Worm (Caenorhabditis elegans) whole organism, late embryonic: ENCODE measurements around the gene nog-1.
A peak's percentile ranks its signal among the peaks of the same experiment; 100 is the strongest.

Experiments used
- C08G9.2 ChIP-seq: sonication (generic microtip); optimal IDR thresholded peaks from 2 replicates; lab custom pipeline; 2016; ENCODE audit warnings: mild to moderate bottlenecking, missing genetic modification characterization, moderate library complexity, missing compliant biosample characterization
- C38D4.7 ChIP-seq: fragments of 200-800 bp; sonication (Bioruptor generic); optimal IDR thresholded peaks from 2 replicates; lab custom pipeline; 2018; ENCODE audit warnings: mild to moderate bottlenecking, missing genetic modification characterization, moderate library complexity, missing compliant biosample characterization
- F13H6.1 ChIP-seq: sonication (generic microtip); optimal IDR thresholded peaks from 2 replicates; lab custom pipeline; 2016; ENCODE audit warnings: missing genetic modification characterization, missing compliant biosample characterization
- K02D7.2 ChIP-seq: sonication (generic microtip); optimal IDR thresholded peaks from 2 replicates; lab custom pipeline; 2017; ENCODE audit warnings: mild to moderate bottlenecking, missing genetic modification characterization, missing compliant biosample characterization
- K09A11.1 ChIP-seq: sonication (generic microtip); optimal IDR thresholded peaks from 2 replicates; lab custom pipeline; 2017; ENCODE audit warnings: antibody characterized with exemption, mild to moderate bottlenecking, missing genetic modification characterization, missing compliant biosample characterization; ENCODE audit not compliant: insufficient read depth
- Y22D7AL.16 ChIP-seq: sonication (generic microtip); optimal IDR thresholded peaks from 2 replicates; lab custom pipeline; 2016; ENCODE audit warnings: missing genetic modification characterization, missing compliant biosample characterization
- ahr-1 ChIP-seq: sonication (generic microtip); optimal IDR thresholded peaks from 2 replicates; lab custom pipeline; 2016; ENCODE audit warnings: missing genetic modification characterization, missing compliant biosample characterization
- ama-1 ChIP-seq: fragments of 150-350 bp; optimal IDR thresholded peaks from 2 replicates; lab custom pipeline; 2014
- ceh-14 ChIP-seq: sonication (generic microtip); optimal IDR thresholded peaks from 2 replicates; lab custom pipeline; 2016; ENCODE audit warnings: missing genotype, missing genetic modification characterization, missing compliant biosample characterization
- ceh-19 ChIP-seq: fragments of 200-800 bp; sonication (Bioruptor generic); optimal IDR thresholded peaks from 2 replicates; lab custom pipeline; 2018; ENCODE audit warnings: mild to moderate bottlenecking, missing genetic modification characterization, missing compliant biosample characterization
- ceh-22 ChIP-seq: sonication (generic microtip); optimal IDR thresholded peaks from 2 replicates; lab custom pipeline; 2017; ENCODE audit warnings: missing biosample characterization, missing genetic modification characterization
- ceh-24 ChIP-seq: sonication (generic microtip); optimal IDR thresholded peaks from 2 replicates; lab custom pipeline; 2016; ENCODE audit warnings: mild to moderate bottlenecking, missing genetic modification characterization, missing compliant biosample characterization
- ceh-30 ChIP-seq: fragments of 150-350 bp; optimal IDR thresholded peaks from 2 replicates; lab custom pipeline; 2014; ENCODE audit warnings: missing biosample characterization, missing genetic modification characterization
- ceh-34 ChIP-seq: sonication (generic microtip); optimal IDR thresholded peaks from 2 replicates; lab custom pipeline; 2016; ENCODE audit warnings: mild to moderate bottlenecking, missing genetic modification characterization, missing compliant biosample characterization
- ceh-48 ChIP-seq: sonication (generic microtip); optimal IDR thresholded peaks from 2 replicates; lab custom pipeline; 2016; ENCODE audit warnings: missing genetic modification characterization, inconsistent platforms, missing compliant biosample characterization
- ceh-6 ChIP-seq: fragments of 200-800 bp; sonication (Bioruptor generic); optimal IDR thresholded peaks from 2 replicates; lab custom pipeline; 2018; ENCODE audit warnings: mild to moderate bottlenecking, missing genetic modification characterization, missing compliant biosample characterization
- ceh-9 ChIP-seq: sonication (generic microtip); optimal IDR thresholded peaks from 2 replicates; lab custom pipeline; 2016; ENCODE audit warnings: mild to moderate bottlenecking, missing genetic modification characterization, inconsistent platforms, missing compliant biosample characterization
- dmd-4 ChIP-seq: sonication (generic microtip); optimal IDR thresholded peaks from 2 replicates; lab custom pipeline; 2016; ENCODE audit warnings: borderline replicate concordance, missing genetic modification characterization, missing compliant biosample characterization
- dve-1 ChIP-seq: sonication (generic microtip); optimal IDR thresholded peaks from 2 replicates; lab custom pipeline; 2017; ENCODE audit warnings: antibody characterized with exemption, mild to moderate bottlenecking, missing genetic modification characterization, missing compliant biosample characterization
- elt-2 ChIP-seq: sonication (generic microtip); optimal IDR thresholded peaks from 2 replicates; lab custom pipeline; 2016; ENCODE audit warnings: missing genetic modification reagents, missing genetic modification characterization, missing compliant biosample characterization
- ets-4 ChIP-seq: sonication (generic microtip); optimal IDR thresholded peaks from 2 replicates; lab custom pipeline; 2016; ENCODE audit warnings: missing genetic modification characterization, missing compliant biosample characterization
- fax-1 ChIP-seq: sonication (generic microtip); optimal IDR thresholded peaks from 2 replicates; lab custom pipeline; 2016; ENCODE audit warnings: missing genotype, missing genetic modification characterization, missing compliant biosample characterization
- fkh-6 ChIP-seq: sonication (generic microtip); optimal IDR thresholded peaks from 2 replicates; lab custom pipeline; 2016; ENCODE audit warnings: missing genetic modification characterization, missing compliant biosample characterization
- gmeb-2 ChIP-seq: sonication (generic microtip); optimal IDR thresholded peaks from 2 replicates; lab custom pipeline; 2016; ENCODE audit warnings: missing genetic modification characterization, inconsistent platforms, missing compliant biosample characterization
- hlh-15 ChIP-seq: sonication (generic microtip); optimal IDR thresholded peaks from 2 replicates; lab custom pipeline; 2016; ENCODE audit warnings: missing genetic modification characterization, missing compliant biosample characterization
- hlh-6 ChIP-seq: sonication (generic microtip); optimal IDR thresholded peaks from 2 replicates; lab custom pipeline; 2016; ENCODE audit warnings: missing genotype, missing genetic modification characterization, missing compliant biosample characterization
- hlh-8 ChIP-seq: sonication (generic microtip); optimal IDR thresholded peaks from 2 replicates; lab custom pipeline; 2016; ENCODE audit warnings: missing genotype, missing genetic modification characterization, missing compliant biosample characterization
- lim-6 ChIP-seq: sonication (generic microtip); optimal IDR thresholded peaks from 2 replicates; lab custom pipeline; 2016; ENCODE audit warnings: missing genetic modification characterization, missing compliant biosample characterization
- lin-11 ChIP-seq: fragments of 200-800 bp; sonication (Bioruptor generic); optimal IDR thresholded peaks from 2 replicates; lab custom pipeline; 2018; ENCODE audit warnings: mild to moderate bottlenecking, missing genetic modification characterization, missing compliant biosample characterization
- mec-3 ChIP-seq: sonication (generic microtip); optimal IDR thresholded peaks from 2 replicates; lab custom pipeline; 2016; ENCODE audit warnings: borderline replicate concordance, missing genetic modification characterization, missing compliant biosample characterization
- nfya-1 ChIP-seq: sonication (generic microtip); optimal IDR thresholded peaks from 2 replicates; lab custom pipeline; 2017; ENCODE audit warnings: missing genetic modification characterization, mild to moderate bottlenecking, missing compliant biosample characterization, antibody characterized with exemption, moderate library complexity
- nhr-11 ChIP-seq: fragments of 150-350 bp; optimal IDR thresholded peaks from 2 replicates; lab custom pipeline; 2014; ENCODE audit warnings: missing biosample characterization, missing genetic modification characterization
- npax-4 ChIP-seq: sonication (generic microtip); optimal IDR thresholded peaks from 2 replicates; lab custom pipeline; 2016; ENCODE audit warnings: missing genetic modification characterization, missing compliant biosample characterization
- pag-3 ChIP-seq: sonication (generic microtip); optimal IDR thresholded peaks from 2 replicates; lab custom pipeline; 2016; ENCODE audit warnings: missing compliant biosample characterization, missing genetic modification characterization, borderline replicate concordance
- pax-1 ChIP-seq: fragments of 150-350 bp; optimal IDR thresholded peaks from 2 replicates; lab custom pipeline; 2014; ENCODE audit warnings: missing biosample characterization, missing genetic modification characterization
- pha-2 ChIP-seq: sonication (generic microtip); optimal IDR thresholded peaks from 2 replicates; lab custom pipeline; 2017; ENCODE audit warnings: mild to moderate bottlenecking, missing genetic modification characterization, missing compliant biosample characterization
- pqm-1 ChIP-seq: sonication (generic microtip); optimal IDR thresholded peaks from 2 replicates; lab custom pipeline; 2016; ENCODE audit warnings: missing genetic modification characterization, missing compliant biosample characterization
- pros-1 ChIP-seq: fragments of 150-350 bp; optimal IDR thresholded peaks from 2 replicates; lab custom pipeline; 2014; ENCODE audit warnings: missing biosample characterization, missing genetic modification reagents, missing genetic modification characterization
- ref-2 ChIP-seq: sonication (generic microtip); optimal IDR thresholded peaks from 2 replicates; lab custom pipeline; 2016; ENCODE audit warnings: missing genetic modification characterization, missing compliant biosample characterization
- sox-2 ChIP-seq: fragments of 200-800 bp; sonication (Bioruptor generic); IDR thresholded peaks from 2 replicates; pipeline ENCODE4 v1.3.6; 2022; ENCODE audit warnings: missing genetic modification reagents, missing genetic modification characterization, missing compliant biosample characterization
- syd-9 ChIP-seq: sonication (generic microtip); optimal IDR thresholded peaks from 2 replicates; lab custom pipeline; 2016; ENCODE audit warnings: mild to moderate bottlenecking, missing genetic modification characterization, moderate library complexity, missing compliant biosample characterization
- tbx-2 ChIP-seq: sonication (generic microtip); optimal IDR thresholded peaks from 2 replicates; lab custom pipeline; 2016; ENCODE audit warnings: missing genetic modification characterization, missing compliant biosample characterization
- ttx-3 ChIP-seq: sonication (generic microtip); optimal IDR thresholded peaks from 2 replicates; lab custom pipeline; 2016; ENCODE audit warnings: missing genetic modification reagents, missing genetic modification characterization, missing compliant biosample characterization
- unc-3 ChIP-seq, 2 experiments: fragments of 200-800 bp in 1 of 2; sonication (Bioruptor generic) in 1 of 2; sonication (generic microtip) in 1 of 2; conservative IDR thresholded peaks in 1 of 2; optimal IDR thresholded peaks in 1 of 2; 2 replicates each; pipeline versions ENCODE4 v1.3.6 to Lab custom; 2016 to 2022; ENCODE audit warnings: missing compliant biosample characterization in 2 of 2, missing genetic modification characterization in 2 of 2, missing genetic modification reagents in 1 of 2
- unc-42 ChIP-seq: sonication (generic microtip); optimal IDR thresholded peaks from 2 replicates; lab custom pipeline; 2016; ENCODE audit warnings: missing genotype, missing genetic modification characterization, missing compliant biosample characterization
- unc-55 ChIP-seq: sonication (generic microtip); optimal IDR thresholded peaks from 2 replicates; lab custom pipeline; 2017; ENCODE audit warnings: missing biosample characterization, missing genetic modification reagents, missing genetic modification characterization
- unc-86 ChIP-seq: sonication (generic microtip); optimal IDR thresholded peaks from 2 replicates; lab custom pipeline; 2016; ENCODE audit warnings: missing genetic modification characterization, missing compliant biosample characterization
- zip-5 ChIP-seq: sonication (generic microtip); optimal IDR thresholded peaks from 2 replicates; lab custom pipeline; 2016; ENCODE audit warnings: missing genetic modification characterization, missing compliant biosample characterization

nog-1 gene

DNA sequence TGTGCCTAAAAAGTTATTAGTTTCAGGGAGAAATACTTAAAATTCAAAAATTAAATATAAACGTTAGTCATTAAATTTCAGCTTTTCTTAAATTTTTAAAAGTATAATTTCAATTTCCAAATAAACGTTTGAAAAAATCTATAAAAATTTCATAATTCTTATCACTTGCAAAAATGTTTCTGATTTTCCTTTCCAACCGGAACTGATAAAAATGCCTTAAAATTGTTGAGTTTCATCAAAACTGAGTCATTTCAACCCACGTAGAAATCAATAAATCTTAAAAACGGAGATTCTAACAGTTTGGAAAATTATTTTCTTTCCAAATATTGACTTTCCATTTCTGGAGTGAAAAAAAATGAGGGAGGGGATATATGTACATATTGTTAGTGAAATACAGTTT, 15.2 kb downstream of the nog-1 start:
- TF ChIP-seq C08G9.2: no peak
- no peak for TF ChIP-seq pag-3 (tag; lab: Kevin White, UChicago)
- TF ChIP-seq nhr-11 (tag; lab: Kevin White, UChicago): no peak
- no peak for TF ChIP-seq ceh-9 (tag; lab: Kevin White, UChicago)
- no peak for TF ChIP-seq ref-2 (tag; lab: Kevin White, UChicago)
- TF ChIP-seq npax-4 (tag; lab: Kevin White, UChicago): no peak
- no peak for TF ChIP-seq dmd-4
- no peak for TF ChIP-seq lim-6 (tag; lab: Kevin White, UChicago)
- no peak for TF ChIP-seq ceh-34 (tag; lab: Kevin White, UChicago)
- no peak for TF ChIP-seq ets-4
- TF ChIP-seq K09A11.1 (tag; lab: Kevin White, UChicago): no peak
- TF ChIP-seq F13H6.1: no peak
- no peak for TF ChIP-seq gmeb-2 (tag; lab: Kevin White, UChicago)

DNA sequence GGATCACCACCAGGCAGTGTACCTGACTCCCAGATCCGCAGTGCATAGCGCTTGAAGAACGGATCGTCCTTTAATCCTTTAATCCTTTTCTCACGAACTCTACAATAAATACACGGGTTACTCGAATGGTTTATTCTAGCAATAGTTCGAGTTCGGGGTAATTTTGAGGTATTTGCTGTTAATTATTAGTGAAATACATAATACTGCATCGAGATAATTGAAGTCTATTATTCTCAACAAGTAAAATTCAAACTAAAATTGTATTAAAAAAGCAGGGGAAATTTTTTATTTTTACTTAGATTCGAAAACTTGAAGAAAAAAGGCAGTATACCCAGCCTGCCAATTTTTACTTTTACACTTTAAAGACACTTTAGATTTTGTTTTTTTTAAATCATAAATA, 16.3 kb downstream of the nog-1 start, which contains the start of gene kgb-1:
kgb-1 (minus strand) TSS at position 101 of the 400 bp plus-strand sequence.
- TF ChIP-seq fax-1 (tag; lab: Kevin White, UChicago): no peak
- no peak for TF ChIP-seq lin-11 (tag; lab: Kevin White, UChicago)
- TF ChIP-seq C38D4.7: no peak
- no peak for TF ChIP-seq ceh-48
- no peak for TF ChIP-seq ceh-30 (tag; lab: Kevin White, UChicago)
- no peak for TF ChIP-seq C08G9.2
- TF ChIP-seq ttx-3 (tag; lab: Kevin White, UChicago): no peak

DNA sequence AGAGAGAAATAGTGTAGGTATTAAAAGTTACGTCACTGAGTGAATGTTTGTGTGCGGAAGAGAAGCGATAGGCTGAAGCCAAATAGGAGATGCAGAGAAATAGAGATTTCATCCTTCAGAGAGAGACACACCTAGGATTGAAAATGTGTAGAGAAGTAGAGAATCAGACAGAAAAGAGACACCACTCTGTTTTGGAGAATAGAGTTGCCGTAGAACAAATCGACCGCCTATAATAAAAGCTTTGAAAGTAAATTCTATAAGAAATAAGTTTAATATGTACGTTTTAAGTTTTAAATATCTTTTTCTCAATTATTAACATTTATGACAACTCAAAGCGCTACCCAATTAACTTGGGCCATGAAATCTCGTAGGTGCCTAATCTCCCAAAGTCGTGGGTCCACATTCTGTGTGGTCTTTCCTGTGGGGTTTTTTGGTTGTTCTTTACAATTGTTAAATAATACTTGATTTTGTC, 16.8 kb downstream of the nog-1 start, which contains the start of gene T07A9.12:
T07A9.12 (plus strand) TSS at position 448 of the 472 bp plus-strand sequence.
- TF ChIP-seq ceh-19 (GFP tag; lab: Kevin White, UChicago) (peak; percentile 26), hlh-15 (peak; percentile 62), unc-86 (peak; percentile 56), lim-6 (tag; lab: Kevin White, UChicago) (peak; percentile 77), dmd-4 (peak; percentile 34), unc-42 (tag; lab: Kevin White, UChicago) (peak; percentile 59), syd-9 (tag; lab: Kevin White, UChicago) (peak; percentile 32), Y22D7AL.16 (tag; lab: Kevin White, UChicago) (no peak), F13H6.1 (peak; percentile 87), ref-2 (tag; lab: Kevin White, UChicago) (peak; percentile 90), hlh-6 (tag; lab: Kevin White, UChicago) (peak; percentile 3), pha-2 (tag; lab: Kevin White, UChicago) (peak; percentile 58), mec-3 (tag; lab: Kevin White, UChicago) (no peak), ama-1 (no peak), pax-1 (tag; lab: Kevin White, UChicago) (peak; percentile 56), gmeb-2 (tag; lab: Kevin White, UChicago) (no peak), tbx-2 (tag; lab: Kevin White, UChicago) (peak; percentile 91), ets-4 (peak; percentile 70), unc-3 (GFP tag; conservative IDR thresholded peaks at IDR 0.05; lab: Robert Waterston, UW) (no peak), unc-3 (tag; optimal IDR thresholded peaks at IDR 0.05; lab: Kevin White, UChicago) (peak; percentile 51), dve-1 (tag; lab: Kevin White, UChicago) (no peak), fkh-6 (tag; lab: Kevin White, UChicago) (peak; percentile 58), ceh-24 (tag; lab: Kevin White, UChicago) (no peak), sox-2 (GFP tag; lab: Robert Waterston, UW) (no peak), ceh-14 (peak; percentile 65), K02D7.2 (tag; lab: Kevin White, UChicago) (no peak), zip-5 (peak; percentile 93), pqm-1 (tag; lab: Kevin White, UChicago) (peak; percentile 78), nfya-1 (tag; lab: Kevin White, UChicago) (peak; percentile 70), nhr-11 (tag; lab: Kevin White, UChicago) (no peak), unc-55 (GFP tag; lab: Kevin White, UChicago) (peak; percentile 19), npax-4 (tag; lab: Kevin White, UChicago) (no peak), lin-11 (tag; lab: Kevin White, UChicago) (no peak), ahr-1 (tag; lab: Kevin White, UChicago) (peak; percentile 54), ceh-6 (no peak), hlh-8 (tag; lab: Kevin White, UChicago) (peak; percentile 80), elt-2 (tag; lab: Kevin White, UChicago) (peak; percentile 84), ceh-22 (tag; lab: Kevin White, UChicago) (no peak), pros-1 (no peak)
